Worm (Caenorhabditis elegans) whole organism, L4/young adult: Measurements from ENCODE around the gene rab-7.

Source experiments
- W03F9.2 ChIP-seq: fragments of 150-350 bp; optimal IDR thresholded peaks from 2 replicates; lab custom pipeline; 2014; ENCODE audit warnings: missing biosample characterization, missing genetic modification characterization
- dao-5 ChIP-seq: sonication (generic microtip); optimal IDR thresholded peaks from 2 replicates; lab custom pipeline; 2016; ENCODE audit warnings: missing genotype, missing genetic modification characterization, moderate library complexity, missing compliant biosample characterization
- him-1 ChIP-seq: sonication (generic microtip); optimal IDR thresholded peaks from 2 replicates; lab custom pipeline; 2016; ENCODE audit warnings: missing genotype, missing genetic modification reagents, missing genetic modification characterization, missing compliant biosample characterization

The rab-7 gene

DNA sequence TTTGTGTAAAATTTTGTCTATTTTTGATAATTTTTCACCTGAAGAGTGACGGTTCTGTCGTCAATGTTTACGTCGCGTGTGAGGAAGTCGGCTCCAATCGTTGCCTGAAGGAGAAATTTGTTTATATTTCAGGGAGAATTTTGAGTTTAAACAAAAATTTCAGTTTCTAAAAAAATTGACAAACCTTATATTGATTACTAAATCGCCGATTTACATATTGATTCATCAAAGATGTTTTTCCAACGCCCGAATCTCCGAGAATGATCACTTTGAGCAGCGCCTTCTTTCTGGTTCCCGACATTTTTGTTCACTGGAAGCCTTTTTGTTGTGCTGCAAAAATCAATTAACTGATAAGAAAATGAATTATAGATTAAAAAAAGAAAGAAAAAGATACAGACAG lies at the start of gene rab-7:
rab-7 (minus strand) TSS at position 330 of the 400 bp plus-strand sequence.
- TF ChIP-seq W03F9.2 (tag; lab: Kevin White, UChicago) = no peak
- TF ChIP-seq him-1 = no peak

DNA sequence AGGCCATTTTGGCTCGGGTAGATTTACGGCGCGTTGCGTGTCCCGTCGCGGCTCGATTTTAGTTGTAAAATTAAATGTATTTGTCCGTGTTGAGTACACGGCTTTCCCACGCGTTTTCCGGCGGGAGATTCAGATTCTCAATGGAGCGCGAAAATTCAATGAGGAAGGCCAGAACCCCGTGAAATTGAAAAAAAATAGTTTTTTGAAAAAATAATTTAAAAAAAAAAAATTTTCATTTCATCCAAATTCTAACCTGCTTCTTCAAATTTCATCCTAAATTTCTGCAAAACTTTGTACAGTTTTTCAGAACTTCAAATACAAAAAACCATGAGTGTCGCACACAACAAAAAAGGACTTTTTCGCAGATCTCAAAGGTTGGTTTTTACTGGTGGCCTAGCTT lies 42.0 kb upstream of the rab-7 start, which contains the start of gene glb-29:
glb-29 (plus strand) TSS at position 301 of the 400 bp plus-strand sequence.
- TF ChIP-seq W03F9.2 (tag; lab: Kevin White, UChicago) = no peak
- no peak for TF ChIP-seq dao-5 (tag; lab: Kevin White, UChicago)
- TF ChIP-seq him-1 = no peak

DNA sequence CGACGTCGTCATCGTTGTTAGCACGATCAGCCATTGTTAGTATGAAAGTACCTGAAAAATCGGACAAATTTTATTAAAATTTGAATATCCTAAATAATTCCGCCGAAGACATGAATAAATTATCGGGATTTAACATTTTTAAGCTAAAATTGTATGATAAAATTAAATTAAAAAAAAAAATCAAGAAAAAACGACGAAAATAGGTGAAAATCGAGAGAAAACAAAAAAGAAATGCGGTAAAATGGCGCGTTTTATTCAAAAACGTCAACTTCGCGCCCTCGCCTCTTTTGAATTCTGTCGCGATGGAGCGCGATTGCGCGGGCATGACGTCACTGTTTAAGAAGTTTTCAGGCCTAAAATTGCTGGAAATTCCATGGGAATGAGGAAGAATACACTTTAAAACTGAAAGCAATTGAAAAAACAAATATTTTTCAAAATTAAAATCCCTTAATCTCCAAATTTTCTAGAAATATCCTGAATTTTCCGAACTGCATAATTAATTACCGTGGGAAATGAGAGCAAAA lies 39.9 kb upstream of the rab-7 start, which contains the start of gene mcm-2:
mcm-2 (minus strand) TSS at position 51 of the 524 bp plus-strand sequence.
- TF ChIP-seq W03F9.2 (tag; lab: Kevin White, UChicago) = peak; percentile 70
- TF ChIP-seq dao-5 (tag; lab: Kevin White, UChicago) = no peak

DNA sequence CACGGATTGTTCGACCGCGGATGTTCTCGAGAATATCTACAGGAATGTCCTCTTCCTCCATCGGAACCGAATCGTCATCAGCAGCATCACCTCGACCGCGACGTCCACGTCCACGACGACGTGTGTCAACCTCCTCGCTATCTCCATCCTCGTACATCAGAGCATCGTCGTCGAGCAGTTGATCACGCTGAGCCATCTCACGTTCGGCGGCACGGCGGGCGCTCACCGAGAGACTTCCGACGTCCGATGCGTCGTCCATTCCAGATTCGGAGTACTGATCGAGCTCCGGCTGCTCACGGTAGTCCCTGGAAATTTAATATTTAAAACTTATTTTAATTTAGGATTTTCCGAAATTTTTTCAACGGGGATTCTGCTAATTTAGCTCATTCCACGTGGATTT lies 39.2 kb upstream of the rab-7 start:
- no peak for TF ChIP-seq dao-5 (tag; lab: Kevin White, UChicago)
- no peak for TF ChIP-seq him-1
- TF ChIP-seq W03F9.2 (tag; lab: Kevin White, UChicago) = no peak

DNA sequence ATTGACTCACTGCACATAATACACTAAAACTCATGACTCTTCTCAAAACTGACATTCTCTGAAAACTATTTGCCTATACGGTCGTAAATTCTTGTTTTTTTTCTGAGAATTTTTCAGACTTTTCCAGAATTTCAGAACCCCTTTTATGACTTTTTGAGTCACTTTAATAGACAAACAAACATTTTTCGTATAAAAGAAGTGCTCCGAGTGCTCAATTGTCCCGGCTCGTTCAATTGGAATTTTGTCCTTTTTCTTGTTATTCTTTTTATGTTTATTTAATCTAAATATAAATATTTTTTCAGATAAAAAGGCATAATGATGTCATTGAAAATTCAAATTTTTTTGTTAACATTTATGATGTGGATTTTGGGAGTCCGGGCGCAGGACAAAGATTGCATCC lies 32.2 kb upstream of the rab-7 start, which contains the start of gene Y17G7B.23:
Y17G7B.23 (plus strand) TSS at position 301 of the 400 bp plus-strand sequence.
- TF ChIP-seq him-1 (no peak), dao-5 (tag; lab: Kevin White, UChicago) (no peak), W03F9.2 (tag; lab: Kevin White, UChicago) (no peak)

DNA sequence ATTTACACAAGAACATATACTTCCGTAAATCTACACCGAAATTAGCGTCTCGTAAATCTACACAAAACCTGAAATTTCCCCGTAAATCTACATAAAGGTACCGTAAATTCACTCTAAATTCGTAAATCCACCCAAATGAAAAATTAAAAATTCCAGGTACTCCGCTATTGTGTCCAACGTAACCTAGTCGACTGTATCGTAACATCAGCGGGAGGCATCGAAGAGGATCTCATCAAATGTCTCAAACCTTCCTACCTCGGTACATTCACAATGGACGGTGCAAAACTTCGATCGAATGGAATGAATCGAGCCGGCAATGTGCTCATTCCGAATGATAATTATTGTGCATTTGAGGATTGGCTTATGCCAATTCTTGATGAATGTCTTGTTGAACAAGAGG lies 28.2 kb upstream of the rab-7 start:
- TF ChIP-seq dao-5 (tag; lab: Kevin White, UChicago) (no peak), W03F9.2 (tag; lab: Kevin White, UChicago) (no peak), him-1 (no peak)

DNA sequence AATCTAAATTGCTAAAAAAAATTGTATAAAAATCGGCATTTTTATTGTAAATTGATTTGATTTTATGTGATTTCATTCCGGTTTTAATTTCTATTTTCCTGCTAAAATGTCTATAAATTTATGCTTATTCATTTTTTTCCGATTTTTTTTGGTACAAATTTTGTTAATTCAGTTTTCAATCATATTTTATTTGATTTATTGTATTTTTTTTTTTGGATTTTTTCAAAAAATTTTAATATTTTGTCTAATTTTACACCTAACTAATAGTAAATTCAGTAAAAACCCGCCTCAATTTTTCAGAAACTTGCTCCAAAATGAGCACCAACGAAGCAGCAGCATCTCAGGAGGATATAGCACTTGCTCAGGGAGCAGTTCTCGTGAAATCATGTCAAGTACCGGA lies 26.0 kb upstream of the rab-7 start, which contains the start of gene dhps-1:
dhps-1 (plus strand) TSS at position 301 of the 400 bp plus-strand sequence.
- TF ChIP-seq dao-5 (tag; lab: Kevin White, UChicago) = no peak
- TF ChIP-seq him-1 = no peak
- TF ChIP-seq W03F9.2 (tag; lab: Kevin White, UChicago) = no peak

DNA sequence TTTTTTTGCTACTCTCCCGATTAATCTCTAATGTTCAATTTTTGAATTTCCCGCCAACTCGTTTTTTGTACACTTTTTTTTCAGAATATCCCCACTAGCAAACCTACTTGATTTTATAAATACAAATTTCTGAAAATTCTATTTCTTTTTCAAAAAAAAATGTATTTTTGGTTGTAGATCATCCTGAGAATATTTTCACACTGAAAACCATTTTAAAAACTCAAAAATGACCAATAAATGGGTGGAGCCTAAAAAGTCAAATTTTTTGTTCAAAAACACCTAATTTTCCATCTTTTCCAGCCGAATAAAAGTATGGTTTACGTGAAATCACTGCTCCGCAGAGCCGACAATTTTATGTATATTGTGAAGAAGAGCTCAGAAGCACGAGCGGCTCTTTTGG lies 22.0 kb upstream of the rab-7 start, which contains the start of gene Y17G7B.3:
Y17G7B.3 (plus strand) TSS at position 301 of the 400 bp plus-strand sequence.
- TF ChIP-seq dao-5 (tag; lab: Kevin White, UChicago) = no peak
- TF ChIP-seq him-1 = no peak
- TF ChIP-seq W03F9.2 (tag; lab: Kevin White, UChicago) = no peak

DNA sequence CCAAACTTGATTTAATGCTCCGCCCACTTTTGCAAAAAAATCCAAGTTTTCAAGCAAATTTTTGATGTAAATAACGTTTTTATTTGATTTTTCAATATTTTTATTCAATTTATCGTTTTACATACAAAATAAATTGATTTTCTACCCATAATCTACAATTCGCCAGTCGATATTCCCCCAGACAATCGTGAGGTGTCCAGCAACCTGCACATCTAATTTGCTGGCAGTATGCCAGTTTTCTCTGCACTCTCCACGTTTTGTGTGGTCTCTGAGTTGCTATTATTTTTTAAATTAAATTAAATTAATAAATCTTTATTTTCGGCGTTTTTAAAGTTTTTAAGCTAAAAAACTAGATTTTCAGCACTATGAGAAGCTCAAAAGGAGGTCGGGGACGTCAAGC lies 13.4 kb upstream of the rab-7 start:
- no peak for TF ChIP-seq dao-5 (tag; lab: Kevin White, UChicago)
- TF ChIP-seq W03F9.2 (tag; lab: Kevin White, UChicago) = peak; percentile 93
- TF ChIP-seq him-1 = peak; percentile 72

DNA sequence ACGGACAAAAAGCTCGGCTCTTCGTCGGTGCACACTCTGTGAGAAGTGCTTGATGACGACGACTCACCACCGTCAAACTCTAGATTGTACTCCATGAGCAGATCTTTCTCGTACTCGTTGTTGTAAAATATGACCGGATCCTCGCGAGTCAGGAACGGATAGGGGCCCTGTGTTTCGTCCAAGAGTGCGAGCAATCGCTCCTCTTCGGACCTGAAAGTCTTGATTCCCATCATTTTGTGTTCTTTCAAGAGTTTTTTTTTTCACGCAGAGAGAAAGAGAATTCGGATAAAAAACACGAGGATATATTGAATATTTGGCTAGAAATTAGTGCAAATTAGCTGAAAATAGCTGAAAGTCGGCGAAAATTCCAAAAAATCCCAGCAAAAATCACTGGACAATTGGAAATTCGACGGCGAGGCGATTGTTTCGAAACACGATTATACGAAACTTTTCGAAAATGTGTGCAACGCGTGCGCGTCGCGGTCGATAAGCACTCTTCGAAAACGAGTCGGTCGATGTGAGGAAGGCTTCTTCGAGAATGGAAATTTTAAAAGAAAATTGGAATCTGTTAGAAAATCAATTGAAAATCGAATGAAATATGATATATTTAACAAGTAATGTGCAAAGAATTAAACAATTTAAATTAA lies 12.8 kb upstream of the rab-7 start, which contains the start of the genes ash-2 and Y17G7B.20:
ash-2 (plus strand) TSS at position 390 of the 647 bp plus-strand sequence.
Y17G7B.20 (minus strand) TSS at position 396 of the 647 bp plus-strand sequence.
- TF ChIP-seq dao-5 (tag; lab: Kevin White, UChicago) = no peak
- no peak for TF ChIP-seq W03F9.2 (tag; lab: Kevin White, UChicago)
- TF ChIP-seq him-1 = no peak

DNA sequence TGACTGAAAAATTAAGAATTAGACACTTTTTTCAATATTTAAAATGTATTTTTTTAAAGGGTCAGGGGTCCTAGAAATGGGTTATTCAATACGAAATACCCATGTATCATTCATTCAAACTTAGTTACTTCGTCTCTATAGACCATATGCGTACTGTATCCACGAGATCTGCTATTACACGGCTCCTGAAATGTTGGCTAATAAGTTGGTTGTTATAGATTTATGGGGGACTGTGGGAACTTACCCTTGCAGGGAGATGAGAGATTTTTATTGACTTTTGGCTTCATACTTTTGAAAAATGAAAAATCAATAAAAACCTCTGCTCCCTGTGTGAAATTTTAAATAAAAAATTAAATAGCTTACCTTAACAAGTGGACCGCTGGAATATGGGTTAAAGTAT lies 12.2 kb upstream of the rab-7 start:
- no peak for TF ChIP-seq dao-5 (tag; lab: Kevin White, UChicago)
- no peak for TF ChIP-seq him-1
- TF ChIP-seq W03F9.2 (tag; lab: Kevin White, UChicago) = no peak

DNA sequence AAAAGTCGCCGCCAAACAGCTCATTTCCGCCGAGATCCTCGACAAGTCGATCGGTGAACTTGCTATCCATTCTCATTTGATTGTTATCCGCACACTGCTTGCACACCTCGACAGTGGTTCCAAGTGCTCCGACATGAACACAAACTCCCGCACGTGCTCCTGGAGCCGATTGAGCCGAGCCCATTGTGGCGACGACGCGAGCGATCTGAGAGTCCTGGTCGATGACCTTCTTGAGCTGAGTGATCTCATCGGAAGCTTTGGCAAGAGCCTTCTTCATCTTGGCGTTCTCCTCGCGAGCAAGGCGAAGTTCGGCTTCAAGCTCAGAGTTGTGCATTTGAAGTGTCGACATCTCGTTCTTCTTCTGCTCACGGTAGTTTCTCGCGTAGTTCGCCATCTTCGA lies 11.7 kb upstream of the rab-7 start:
- TF ChIP-seq W03F9.2 (tag; lab: Kevin White, UChicago) (no peak), dao-5 (tag; lab: Kevin White, UChicago) (no peak), him-1 (no peak)

DNA sequence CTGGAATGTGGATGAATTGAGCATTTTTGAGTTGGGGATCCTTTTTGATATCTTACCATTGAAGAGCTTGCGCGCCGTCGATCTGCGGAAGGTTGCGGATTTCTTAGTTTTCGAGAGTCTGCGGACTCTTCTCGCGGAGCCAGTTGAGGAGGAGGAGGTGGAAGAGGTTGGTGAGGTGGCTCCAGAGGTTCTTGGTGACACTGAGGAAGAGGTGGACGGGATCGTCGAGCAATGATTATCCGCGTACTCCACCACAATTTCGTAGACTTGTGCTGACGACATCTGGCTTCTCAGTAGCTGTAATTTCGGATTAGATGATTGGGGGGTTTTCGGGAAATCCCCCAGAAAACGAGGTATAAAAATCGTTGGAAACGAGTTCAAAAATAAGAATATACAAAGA lies 10.6 kb upstream of the rab-7 start, which contains the start of gene Y17G7B.21:
Y17G7B.21 (minus strand) TSS at position 299 of the 400 bp plus-strand sequence.
- TF ChIP-seq dao-5 (tag; lab: Kevin White, UChicago) (no peak), W03F9.2 (tag; lab: Kevin White, UChicago) (no peak), him-1 (no peak)

DNA sequence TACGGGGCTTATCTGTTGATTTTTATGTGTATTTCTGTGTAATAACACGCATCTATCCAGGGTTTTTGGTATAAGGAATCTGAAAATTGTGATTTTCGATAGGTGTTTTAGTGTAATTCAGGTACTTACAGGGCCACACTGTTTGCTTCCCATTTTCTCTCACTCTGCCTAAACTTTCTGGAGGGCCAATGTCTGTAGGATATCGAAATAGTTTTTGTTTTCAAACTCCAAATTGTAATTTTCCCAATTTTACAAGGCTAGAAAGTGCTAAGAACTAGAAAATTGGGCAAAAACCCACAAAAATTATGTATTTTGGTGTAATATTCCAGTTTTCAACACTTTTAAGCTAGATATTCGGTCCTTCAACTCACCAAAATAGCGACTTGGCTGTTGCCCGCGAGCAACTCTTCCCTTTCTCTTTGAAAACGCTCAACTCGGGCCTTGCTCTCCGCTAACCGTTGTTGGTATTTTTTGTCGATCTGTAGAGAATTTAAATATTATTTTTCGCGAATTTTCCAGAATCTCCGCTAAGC lies 10.1 kb upstream of the rab-7 start:
- TF ChIP-seq dao-5 (tag; lab: Kevin White, UChicago) (no peak), him-1 (no peak), W03F9.2 (tag; lab: Kevin White, UChicago) (no peak)
